Worm (Caenorhabditis elegans) whole organism, early embryonic: ENCODE data around the gene K02E11.5.
A peak's percentile ranks its signal among the peaks of the same experiment; 100 is the strongest.
"Not testable (repeated sequence)": the region's sequence is repeated elsewhere in the genome, so short reads cannot be mapped to it uniquely, and the experiment has no call there.

Experiments
- B0310.2 ChIP-seq: sonication (generic microtip); optimal IDR thresholded peaks from 2 replicates; lab custom pipeline; 2016; ENCODE audit warnings: mild to moderate bottlenecking, missing genetic modification characterization, missing compliant biosample characterization
- F13C5.2 ChIP-seq: sonication (generic microtip); optimal IDR thresholded peaks from 2 replicates; lab custom pipeline; 2017; ENCODE audit warnings: mild to moderate bottlenecking, missing genetic modification characterization, inconsistent platforms, missing compliant biosample characterization
- aly-1 ChIP-seq: sonication (generic microtip); optimal IDR thresholded peaks from 2 replicates; lab custom pipeline; 2016; ENCODE audit warnings: missing genetic modification characterization, missing compliant biosample characterization
- ama-1 ChIP-seq: fragments of 150-350 bp; optimal IDR thresholded peaks from 2 replicates; lab custom pipeline; 2014
- ceh-13 ChIP-seq: fragments of 200-800 bp; sonication (Bioruptor generic); optimal IDR thresholded peaks from 2 replicates; lab custom pipeline; 2018; ENCODE audit warnings: mild to moderate bottlenecking, missing genetic modification characterization, missing compliant biosample characterization
- ceh-36 ChIP-seq: sonication (generic microtip); optimal IDR thresholded peaks from 2 replicates; lab custom pipeline; 2016; ENCODE audit warnings: missing genetic modification characterization, inconsistent platforms, missing compliant biosample characterization
- ets-7 ChIP-seq: sonication (generic microtip); optimal IDR thresholded peaks from 2 replicates; lab custom pipeline; 2016; ENCODE audit warnings: missing genotype, missing genetic modification characterization, missing compliant biosample characterization
- flt-1 ChIP-seq: fragments of 200-800 bp; sonication (Bioruptor generic); IDR thresholded peaks from 2 replicates; pipeline ENCODE4 v1.3.6; 2022; ENCODE audit warnings: missing genetic modification characterization, missing compliant biosample characterization
- hmbx-1 ChIP-seq: sonication (generic microtip); optimal IDR thresholded peaks from 2 replicates; lab custom pipeline; 2016; ENCODE audit warnings: mild to moderate bottlenecking, missing genetic modification characterization, missing compliant biosample characterization
- hmg-4 ChIP-seq: fragments of 200-800 bp; sonication (Bioruptor generic); optimal IDR thresholded peaks from 2 replicates; lab custom pipeline; 2018; ENCODE audit warnings: mild to moderate bottlenecking, missing genetic modification characterization, missing compliant biosample characterization
- hnd-1 ChIP-seq: sonication (generic microtip); optimal IDR thresholded peaks from 2 replicates; lab custom pipeline; 2016; ENCODE audit warnings: missing genetic modification characterization, missing compliant biosample characterization
- pes-1 ChIP-seq: fragments of 200-800 bp; sonication (Bioruptor generic); IDR thresholded peaks from 2 replicates; pipeline ENCODE4 v1.3.6; 2022; ENCODE audit warnings: missing genetic modification reagents, missing genetic modification characterization, missing compliant biosample characterization
- scrt-1 ChIP-seq: fragments of 200-800 bp; sonication (Bioruptor generic); IDR thresholded peaks from 2 replicates; pipeline ENCODE4 v1.3.6; 2022; ENCODE audit warnings: missing genetic modification characterization, missing compliant biosample characterization
- sea-1 ChIP-seq: fragments of 200-800 bp; sonication (Bioruptor generic); conservative IDR thresholded peaks from 2 replicates; pipeline ENCODE4 v1.3.6; 2022; ENCODE audit warnings: missing genetic modification characterization, missing compliant biosample characterization
- tbx-11 ChIP-seq: fragments of 200-800 bp; sonication (Bioruptor generic); IDR thresholded peaks from 2 replicates; pipeline ENCODE4 v1.3.6; 2022; ENCODE audit warnings: missing genetic modification characterization, missing compliant biosample characterization
- tbx-37 ChIP-seq: fragments of 200-800 bp; sonication (Bioruptor generic); conservative IDR thresholded peaks from 2 replicates; pipeline ENCODE4 v1.3.6; 2022; ENCODE audit warnings: missing genetic modification reagents, missing genetic modification characterization, missing compliant biosample characterization
- tra-4 ChIP-seq: sonication (generic microtip); optimal IDR thresholded peaks from 2 replicates; lab custom pipeline; 2017; ENCODE audit warnings: missing genetic modification characterization, missing compliant biosample characterization

Gene K02E11.5

ce11 chrV:14252025-14252424 lies at the start of gene K02E11.5:
Gene K02E11.5, plus strand, starts transcription at chrV:14252325.
- TF ChIP-seq pes-1 (GFP tag; lab: Robert Waterston, UW) (no peak), hnd-1 (tag; lab: Kevin White, UChicago) (no peak), hmbx-1 (tag; lab: Kevin White, UChicago) (no peak), hmg-4 (no peak), ama-1 (lab: Kevin White, UChicago) (no peak), F13C5.2 (tag; lab: Kevin White, UChicago) (no peak), B0310.2 (tag; lab: Kevin White, UChicago) (no peak), flt-1 (GFP tag; lab: Robert Waterston, UW) (no peak), tbx-37 (GFP tag; lab: Robert Waterston, UW) (no peak), aly-1 (no peak), ceh-36 (tag; lab: Kevin White, UChicago) (no peak), ceh-13 (GFP tag; lab: Kevin White, UChicago) (no peak), tra-4 (tag; lab: Kevin White, UChicago) (no peak), tbx-11 (no peak), ets-7 (tag; lab: Kevin White, UChicago) (no peak), scrt-1 (GFP tag; lab: Robert Waterston, UW) (no peak), sea-1 (GFP tag; lab: Robert Waterston, UW) (no peak)

DNA sequence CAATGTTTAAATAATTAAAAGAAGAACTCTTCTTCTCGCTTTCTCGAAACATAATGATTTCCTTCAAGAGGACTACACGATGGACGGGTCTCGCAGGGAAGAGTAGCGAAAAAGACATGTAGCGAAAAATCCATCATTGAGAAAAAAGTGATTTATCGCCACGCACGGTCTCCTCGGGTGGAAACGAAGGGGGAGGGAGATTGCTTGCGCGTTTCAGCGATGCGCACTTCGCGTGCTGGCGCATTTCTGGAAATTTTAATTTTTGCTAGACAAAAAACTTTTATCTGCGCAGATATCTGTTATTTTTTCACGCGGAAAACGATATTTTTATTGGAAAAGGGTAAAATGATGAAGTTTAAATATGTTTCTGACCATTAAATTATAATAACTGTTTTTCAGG lies 48.3 kb upstream of the K02E11.5 start:
- 0 out of 2 replicates have a peak, but pooled peaks have one; percentile 42 for TF ChIP-seq tbx-11

DNA sequence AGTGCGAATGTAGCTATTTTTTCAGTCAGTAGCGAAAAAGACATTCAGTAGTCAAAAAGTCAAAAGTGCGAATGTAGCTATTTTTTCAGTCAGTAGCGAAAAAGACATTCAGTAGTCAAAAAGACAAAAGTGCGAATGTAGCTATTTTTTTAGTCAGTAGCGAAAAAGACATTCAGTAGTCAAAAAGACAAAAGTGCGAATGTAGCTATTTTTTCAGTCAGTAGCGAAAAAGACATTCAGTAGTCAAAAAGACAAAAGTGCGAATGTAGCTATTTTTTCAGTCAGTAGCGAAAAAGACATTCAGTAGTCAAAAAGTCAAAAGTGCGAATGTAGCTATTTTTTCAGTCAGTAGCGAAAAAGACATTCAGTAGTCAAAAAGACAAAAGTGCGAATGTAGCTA lies 46.9 kb upstream of the K02E11.5 start, which contains the start of gene T16A9.3:
T16A9.3 (plus strand) TSS at position 301 of the 400 bp plus-strand sequence.
- not testable (repeated sequence) for TF ChIP-seq ceh-36, hmbx-1, tra-4 (tag; lab: Kevin White, UChicago)

- TF ChIP-seq hnd-1 (tag; lab: Kevin White, UChicago) (no peak), ama-1 (lab: Kevin White, UChicago) (no peak), aly-1 (no peak)
These were observed 41.4 kb upstream of the K02E11.5 start, which contains the start of gene str-230 for ce11 chrV:14210743-14211142. Gene str-230, minus strand, starts transcription at chrV:14210843.

ce11 chrV:14212813-14213212 lies 39.3 kb upstream of the K02E11.5 start:
- TF ChIP-seq tra-4 (tag; lab: Kevin White, UChicago) (no peak), ets-7 (tag; lab: Kevin White, UChicago) (no peak), tbx-37 (GFP tag; lab: Robert Waterston, UW) (no peak), ceh-36 (tag; lab: Kevin White, UChicago) (no peak), hmg-4 (no peak), F13C5.2 (tag; lab: Kevin White, UChicago) (no peak), flt-1 (GFP tag; lab: Robert Waterston, UW) (no peak), hmbx-1 (tag; lab: Kevin White, UChicago) (no peak), aly-1 (no peak), ceh-13 (GFP tag; lab: Kevin White, UChicago) (no peak)

ce11 chrV:14215106-14215505 lies 37.0 kb upstream of the K02E11.5 start, which contains the start of gene T16A9.5:
Gene T16A9.5, minus strand, starts transcription at chrV:14215206.
- TF ChIP-seq ceh-13 (GFP tag; lab: Kevin White, UChicago): no peak
- TF ChIP-seq tbx-11: no peak
- TF ChIP-seq aly-1: no peak
- TF ChIP-seq F13C5.2 (tag; lab: Kevin White, UChicago): no peak
- no peak for TF ChIP-seq sea-1 (GFP tag; lab: Robert Waterston, UW)
- TF ChIP-seq pes-1 (GFP tag; lab: Robert Waterston, UW): no peak
- no peak for TF ChIP-seq hmg-4
- TF ChIP-seq scrt-1 (GFP tag; lab: Robert Waterston, UW): no peak
- no peak for TF ChIP-seq ets-7 (tag; lab: Kevin White, UChicago)
- TF ChIP-seq ama-1 (lab: Kevin White, UChicago): no peak
- no peak for TF ChIP-seq hnd-1 (tag; lab: Kevin White, UChicago)
- no peak for TF ChIP-seq tra-4 (tag; lab: Kevin White, UChicago)
- TF ChIP-seq tbx-37 (GFP tag; lab: Robert Waterston, UW): no peak
- TF ChIP-seq flt-1 (GFP tag; lab: Robert Waterston, UW): no peak
- no peak for TF ChIP-seq hmbx-1 (tag; lab: Kevin White, UChicago)
- no peak for TF ChIP-seq B0310.2 (tag; lab: Kevin White, UChicago)
- no peak for TF ChIP-seq ceh-36 (tag; lab: Kevin White, UChicago)

DNA sequence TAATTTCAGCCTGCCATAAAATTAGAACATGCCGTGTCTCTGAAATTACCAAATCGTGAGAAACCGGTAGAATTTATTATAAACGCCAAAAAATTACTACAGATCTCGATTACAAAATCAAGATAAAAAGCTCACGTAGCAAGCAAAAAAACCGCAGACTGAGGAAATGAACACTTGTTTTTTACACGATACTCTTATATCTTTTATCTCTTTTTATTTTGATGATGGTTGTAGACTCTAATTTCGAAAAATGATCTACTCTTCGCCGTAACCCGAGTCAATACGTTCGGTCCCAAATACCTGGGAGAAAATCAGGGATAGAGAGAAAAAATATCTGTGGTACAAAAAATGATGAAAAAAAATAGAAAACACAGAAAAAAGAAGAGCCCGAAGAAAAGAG lies 29.0 kb upstream of the K02E11.5 start:
- TF ChIP-seq tbx-11 (no peak), ama-1 (lab: Kevin White, UChicago) (no peak), ceh-13 (GFP tag; lab: Kevin White, UChicago) (no peak), hmbx-1 (tag; lab: Kevin White, UChicago) (no peak), sea-1 (GFP tag; lab: Robert Waterston, UW) (no peak), F13C5.2 (tag; lab: Kevin White, UChicago) (no peak), pes-1 (GFP tag; lab: Robert Waterston, UW) (no peak), B0310.2 (tag; lab: Kevin White, UChicago) (no peak), hnd-1 (tag; lab: Kevin White, UChicago) (no peak), ceh-36 (tag; lab: Kevin White, UChicago) (no peak), flt-1 (GFP tag; lab: Robert Waterston, UW) (no peak), scrt-1 (GFP tag; lab: Robert Waterston, UW) (no peak), ets-7 (tag; lab: Kevin White, UChicago) (no peak), tbx-37 (GFP tag; lab: Robert Waterston, UW) (no peak), tra-4 (tag; lab: Kevin White, UChicago) (no peak), hmg-4 (no peak), aly-1 (no peak)
